Fruit fly (Drosophila melanogaster) S2 (cell line): ENCODE measurements around the gene mTTF.

Experiments
- CG8478 ChIP-seq: fragments of >200 bp; optimal IDR thresholded peaks from 2 replicates; lab custom pipeline; 2018
- CTCF ChIP-seq, 2 experiments: fragments of >200 bp; optimal IDR thresholded peaks; 2 replicates each; lab custom pipeline; 2018

The mTTF gene

DNA sequence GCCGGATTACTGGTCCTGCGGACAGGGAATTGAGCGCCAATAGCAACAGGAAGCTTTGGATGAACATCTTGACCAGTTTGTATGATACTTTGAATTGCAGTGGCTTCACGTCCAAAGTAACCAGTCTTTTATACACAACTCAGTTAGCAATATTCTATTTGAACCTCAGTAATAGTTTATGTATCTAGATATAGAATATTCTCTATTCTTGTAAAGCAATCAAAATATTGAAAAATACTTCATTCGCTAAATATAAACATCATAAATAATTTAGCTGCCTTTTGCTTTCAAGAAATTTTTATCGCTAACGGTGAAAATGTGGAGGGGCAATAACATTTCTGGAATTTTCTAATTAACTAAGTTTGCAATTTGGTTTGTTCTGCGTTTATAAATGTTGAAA is 2.0 kb downstream of the mTTF start, which contains the start of gene Send2:
TSS of gene Send2 (minus strand) at position 101 of the 400 bp plus-strand sequence.
- TF ChIP-seq CG8478 (lab: Kevin White, UChicago) (no peak), CTCF (optimal IDR thresholded peaks at IDR 0.05; lab: Kevin White, UChicago) (no peak)

DNA sequence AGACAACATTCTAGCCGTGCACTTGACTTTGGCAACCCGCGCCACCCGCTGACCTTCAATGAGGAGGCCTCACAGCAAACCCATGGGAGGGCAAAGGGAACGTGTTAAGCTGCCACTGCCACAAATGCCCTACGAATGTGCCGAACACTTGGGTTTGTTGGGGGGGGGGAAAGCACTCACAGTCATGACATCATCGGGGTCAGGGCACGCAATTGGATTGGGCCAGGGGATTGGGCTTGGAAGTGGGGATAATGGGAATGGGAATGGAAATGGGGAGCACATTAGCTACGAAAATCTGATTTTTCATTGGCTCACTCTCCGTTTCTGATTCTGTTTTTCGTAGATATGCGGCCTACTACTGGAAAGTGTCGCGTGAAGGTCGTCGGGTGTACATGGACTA is 7.6 kb downstream of the mTTF start:
- no peak for TF ChIP-seq CG8478 (lab: Kevin White, UChicago)
- TF ChIP-seq CTCF (optimal IDR thresholded peaks at IDR 0.05; lab: Kevin White, UChicago): no peak

DNA sequence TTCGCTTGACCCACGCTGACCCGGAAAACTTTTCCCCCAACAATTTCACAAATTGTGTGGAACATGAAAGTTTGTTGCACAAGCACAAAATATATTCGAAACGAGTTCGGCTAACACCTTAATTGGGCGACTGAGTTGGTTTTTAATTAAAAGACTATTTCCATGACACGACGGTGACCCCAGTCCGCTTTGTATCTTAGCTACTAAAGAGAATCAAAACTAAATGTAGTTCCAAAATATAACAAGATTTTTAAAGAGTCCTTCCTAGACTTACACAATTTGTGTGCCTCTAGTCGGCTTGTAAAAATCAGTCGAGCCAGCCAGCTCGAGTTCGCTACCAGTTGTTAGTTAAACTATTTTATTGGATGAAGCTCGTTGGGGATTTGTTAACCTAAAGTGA is 10.7 kb downstream of the mTTF start, which contains the start of gene CG15286:
TSS of gene CG15286 (plus strand) at position 301 of the 400 bp plus-strand sequence.
- no peak for TF ChIP-seq CG8478 (lab: Kevin White, UChicago)
- no peak for TF ChIP-seq CTCF (optimal IDR thresholded peaks at IDR 0.05; lab: Kevin White, UChicago)

DNA sequence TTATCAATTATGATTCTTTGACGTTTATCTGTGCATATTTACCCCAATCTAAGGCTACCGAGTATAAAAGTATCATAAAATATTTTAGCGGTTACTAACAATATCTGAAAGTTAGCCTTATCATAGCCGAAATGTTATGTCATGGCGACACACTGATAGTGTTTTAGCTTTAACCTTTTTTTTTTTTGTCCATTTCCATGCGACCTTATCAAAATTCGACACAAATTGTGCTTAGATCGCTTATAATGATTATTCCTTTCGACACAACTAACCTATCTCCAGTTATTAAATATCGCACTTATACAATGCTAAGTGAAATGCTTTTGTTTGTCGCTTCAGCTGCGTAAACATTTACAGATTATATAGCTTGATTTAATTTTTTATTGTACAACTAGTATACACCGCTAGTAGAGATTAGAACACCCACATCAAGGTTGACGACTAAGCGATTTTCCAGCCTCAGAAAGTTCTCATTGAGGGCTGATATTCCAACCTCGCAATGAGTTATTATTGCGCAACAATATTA is 12.2 kb downstream of the mTTF start:
- TF ChIP-seq CG8478 (lab: Kevin White, UChicago) (no peak), CTCF (optimal IDR thresholded peaks at IDR 0.05; lab: Kevin White, UChicago) (no peak)

DNA sequence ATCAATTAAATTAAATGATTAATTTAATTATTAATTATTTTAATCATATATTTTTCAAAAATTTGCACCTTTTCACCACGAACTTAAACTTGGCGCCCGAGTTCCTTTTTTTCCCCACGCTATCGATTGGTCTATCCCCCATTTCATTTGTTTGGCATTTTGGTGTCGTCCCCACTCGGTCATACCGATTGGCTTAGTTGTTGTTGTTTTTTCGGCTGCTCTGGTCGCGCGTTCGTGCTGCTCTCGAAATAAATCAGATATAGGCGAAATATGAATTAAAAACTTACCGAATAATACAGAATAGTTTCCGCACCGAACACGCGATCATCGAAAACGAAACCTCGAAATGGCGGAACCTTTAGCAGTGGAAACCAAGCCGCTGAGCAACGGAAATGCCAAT is 14.6 kb downstream of the mTTF start, which contains the start of gene CG33090:
TSS of gene CG33090 (plus strand) at position 194 of the 400 bp plus-strand sequence.
- TF ChIP-seq CG8478 (lab: Kevin White, UChicago): no peak
- no peak for TF ChIP-seq CTCF (optimal IDR thresholded peaks at IDR 0.05; lab: Kevin White, UChicago)

DNA sequence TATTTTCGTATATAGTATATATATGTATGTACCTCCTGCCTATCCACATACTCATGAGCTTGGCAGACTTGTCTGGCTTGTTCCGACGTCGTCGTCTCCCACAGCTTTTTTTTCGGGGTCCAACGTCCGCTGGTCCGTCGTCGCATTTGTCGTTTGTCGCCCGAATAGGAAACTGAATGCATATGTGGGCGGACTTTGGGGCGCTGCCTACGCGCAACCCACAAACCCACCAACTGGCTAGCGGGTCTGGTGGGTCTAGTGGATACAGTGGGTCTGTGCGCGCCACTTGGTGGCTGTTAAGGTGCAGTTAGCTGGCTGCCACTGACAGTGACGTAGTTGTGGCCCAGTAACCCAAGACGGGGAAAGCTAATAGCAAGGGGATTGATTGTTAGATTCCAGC is 29.6 kb downstream of the mTTF start:
- no peak for TF ChIP-seq CTCF (optimal IDR thresholded peaks at IDR 0.05; lab: Kevin White, UChicago)
- no peak for TF ChIP-seq CG8478 (lab: Kevin White, UChicago)

DNA sequence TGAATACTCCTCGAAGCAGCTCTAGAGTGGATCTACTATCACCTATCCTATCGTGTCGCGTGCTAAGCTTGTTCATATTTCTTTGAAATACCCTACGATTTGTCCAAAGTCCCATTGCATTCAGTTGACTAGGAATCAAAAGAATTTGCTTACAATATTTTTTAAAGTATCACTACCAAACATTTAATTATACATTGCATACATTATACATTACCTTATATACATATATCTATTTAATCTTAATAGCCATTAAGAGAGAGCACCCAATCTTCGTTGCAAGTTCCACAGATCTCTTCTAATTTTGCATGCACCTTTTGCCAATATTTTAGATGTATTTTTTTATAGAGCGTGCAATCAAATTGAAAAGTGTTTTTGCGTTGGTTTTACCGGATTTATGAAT is 30.0 kb downstream of the mTTF start:
- no peak for TF ChIP-seq CTCF (optimal IDR thresholded peaks at IDR 0.05; lab: Kevin White, UChicago)
- TF ChIP-seq CG8478 (lab: Kevin White, UChicago): no peak

DNA sequence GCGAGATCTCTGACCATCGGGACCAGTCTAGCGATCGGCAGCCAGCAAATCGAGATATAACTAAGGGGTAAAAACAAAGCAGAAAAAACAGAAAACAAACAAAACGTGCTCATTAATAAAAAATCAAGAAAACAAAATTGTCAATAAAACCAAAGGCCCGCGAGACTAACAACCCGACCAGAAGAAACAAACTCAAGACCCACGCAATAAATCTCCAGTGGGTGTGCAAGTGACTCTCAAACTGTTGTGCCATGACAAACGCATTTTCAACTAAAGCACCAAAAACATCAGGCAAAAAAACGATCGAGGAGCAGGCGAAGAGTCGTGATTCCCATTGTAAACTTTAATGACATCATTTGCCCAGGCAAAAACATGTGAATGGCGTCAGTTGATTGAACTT is 30.6 kb downstream of the mTTF start:
- TF ChIP-seq CTCF (optimal IDR thresholded peaks at IDR 0.05; lab: Kevin White, UChicago) (no peak), CG8478 (lab: Kevin White, UChicago) (no peak)

DNA sequence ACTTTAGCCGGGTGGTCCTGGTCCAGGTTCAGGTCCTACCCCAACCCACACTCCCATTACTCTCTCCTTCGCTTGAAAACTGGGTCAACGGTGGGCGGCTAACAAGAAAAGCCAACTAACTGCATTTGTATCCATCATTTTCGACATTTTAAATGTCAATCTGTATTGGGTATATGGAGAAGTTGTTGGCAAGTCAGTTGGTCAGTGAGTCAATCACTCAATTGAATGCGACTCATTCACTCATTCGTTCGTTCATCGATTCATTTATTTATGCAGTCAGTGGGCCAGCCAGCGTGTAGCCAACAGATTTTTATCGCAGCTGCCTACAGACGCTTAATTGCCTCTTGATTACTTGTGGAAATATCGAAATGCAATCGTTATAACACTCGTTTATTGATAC is 31.9 kb downstream of the mTTF start:
- no peak for TF ChIP-seq CTCF (optimal IDR thresholded peaks at IDR 0.05; lab: Kevin White, UChicago)
- no peak for TF ChIP-seq CG8478 (lab: Kevin White, UChicago)

DNA sequence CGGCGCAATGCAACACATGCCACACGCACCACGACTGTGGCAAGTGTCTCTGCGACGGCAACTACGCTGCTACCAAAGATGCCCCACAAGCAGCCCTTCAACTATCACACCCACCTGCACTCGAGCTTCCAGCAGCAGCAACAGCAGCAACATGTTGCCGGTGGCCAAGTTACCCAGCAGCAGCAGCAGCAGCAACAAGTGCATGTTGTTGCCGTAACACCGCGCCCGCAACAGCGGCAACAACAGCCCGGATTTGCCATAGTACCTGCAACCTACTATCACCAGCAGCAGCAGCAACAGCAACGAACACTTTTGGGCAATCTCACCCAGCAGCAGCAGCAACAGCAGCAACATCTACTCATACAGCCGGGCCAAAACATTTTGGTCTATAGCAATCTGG is 39.9 kb downstream of the mTTF start:
- TF ChIP-seq CG8478 (lab: Kevin White, UChicago) (no peak), CTCF (optimal IDR thresholded peaks at IDR 0.05; lab: Kevin White, UChicago) (no peak)

DNA sequence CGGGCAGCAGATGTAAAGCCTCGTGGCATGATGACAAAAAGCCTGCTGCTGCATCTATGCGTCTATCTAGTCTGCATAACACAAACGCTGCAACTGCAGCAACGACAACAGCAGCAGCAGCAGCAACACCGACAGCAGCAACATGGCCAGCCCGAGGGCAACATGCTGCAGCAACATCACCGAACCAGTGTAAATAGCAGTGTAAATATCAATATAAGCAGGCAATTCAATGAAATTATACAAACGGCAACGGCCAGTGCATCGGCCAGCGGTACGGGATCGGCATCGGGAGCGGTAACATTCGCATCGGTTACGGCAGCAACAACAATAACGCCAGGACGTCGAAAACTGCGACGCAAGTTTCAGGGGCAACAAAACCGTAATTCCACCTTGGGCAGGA is 40.4 kb downstream of the mTTF start:
- TF ChIP-seq CG8478 (lab: Kevin White, UChicago) (no peak), CTCF (optimal IDR thresholded peaks at IDR 0.05; lab: Kevin White, UChicago) (no peak)

DNA sequence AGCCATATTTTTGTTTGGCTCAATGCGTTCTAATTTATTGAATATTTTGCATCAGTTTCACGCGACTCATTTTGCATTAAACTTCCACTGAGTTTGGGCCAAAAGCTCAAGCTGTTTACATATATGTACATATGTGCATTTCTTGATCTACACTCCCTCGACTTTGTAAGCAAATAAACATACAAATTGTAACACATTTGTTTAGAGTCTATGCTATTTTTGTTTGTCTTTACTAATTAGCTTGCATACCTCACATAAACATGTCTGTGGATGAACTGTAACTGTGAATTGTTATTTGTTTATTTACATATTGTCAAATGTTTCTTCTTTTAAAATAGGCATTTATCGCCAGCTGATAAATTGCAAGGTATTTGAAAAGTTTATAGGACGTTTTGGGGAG is 41.1 kb downstream of the mTTF start:
- no peak for TF ChIP-seq CG8478 (lab: Kevin White, UChicago)
- TF ChIP-seq CTCF (optimal IDR thresholded peaks at IDR 0.05; lab: Kevin White, UChicago): no peak

DNA sequence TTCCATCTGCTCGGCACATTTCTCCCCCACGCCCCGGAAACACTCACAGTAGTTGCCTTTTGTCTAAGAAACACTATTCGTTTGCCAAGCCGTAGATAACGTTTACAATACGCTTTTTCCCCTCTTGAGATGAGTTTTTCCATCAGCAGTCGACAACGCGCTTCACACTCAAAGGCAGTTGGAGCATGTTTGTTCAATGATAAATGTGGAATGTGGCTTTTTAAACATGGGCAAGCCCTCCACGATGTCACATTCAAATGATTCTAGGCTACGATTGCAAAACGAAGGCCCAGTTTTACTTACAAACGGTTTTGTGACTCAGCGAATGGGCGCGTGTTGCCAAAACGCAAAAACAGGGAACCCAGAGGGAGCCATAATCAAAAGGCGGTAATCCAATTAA is 46.1 kb downstream of the mTTF start:
- no peak for TF ChIP-seq CTCF (optimal IDR thresholded peaks at IDR 0.05; lab: Kevin White, UChicago)
- no peak for TF ChIP-seq CG8478 (lab: Kevin White, UChicago)

DNA sequence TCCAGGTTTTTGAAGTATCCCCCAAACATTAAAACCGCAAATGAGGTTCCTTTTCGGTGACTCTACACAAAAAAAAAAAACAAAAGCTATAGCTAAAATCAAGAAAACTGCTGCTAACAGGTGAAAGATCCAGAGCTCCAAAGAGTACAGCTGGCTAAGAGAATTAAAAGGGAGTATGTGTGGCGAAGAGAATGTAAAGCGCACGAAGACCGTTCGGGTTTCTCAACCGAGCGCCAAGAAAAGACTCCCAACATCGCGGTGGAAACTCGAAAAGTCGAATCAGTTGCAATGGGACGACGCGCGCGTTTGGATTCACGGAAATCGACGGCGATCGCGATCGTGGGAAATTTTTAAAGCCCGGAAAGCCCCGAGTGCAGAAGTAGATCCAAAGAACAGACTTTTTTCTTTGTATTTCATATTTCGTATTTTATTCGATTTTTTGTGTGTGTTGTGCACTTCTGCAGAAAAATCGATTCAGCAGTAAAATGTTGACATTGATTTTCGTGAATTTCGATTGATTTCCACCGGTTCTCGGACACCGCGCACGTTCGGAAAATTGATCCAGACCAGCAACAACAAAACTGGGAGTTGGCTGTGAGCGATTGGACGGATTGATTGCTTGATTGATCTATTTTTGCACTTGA is 47.8 kb downstream of the mTTF start:
- TF ChIP-seq CG8478 (lab: Kevin White, UChicago) (no peak), CTCF (optimal IDR thresholded peaks at IDR 0.05; lab: Kevin White, UChicago) (no peak)
